Worm (Caenorhabditis elegans): Measurements from ENCODE around the gene gtf-2A2.

The gtf-2A2 gene

ce11 chrIII:12644669-12645068 lies 20.1 kb downstream of the gtf-2A2 start:
- no peak for TF ChIP-seq T22C8.4 (GFP tag; IDR thresholded peaks at IDR 0.05)
- no peak for TF ChIP-seq ztf-23 (GFP tag; IDR thresholded peaks at IDR 0.05)
- no peak for TF ChIP-seq flt-1 (GFP tag; IDR thresholded peaks at IDR 0.05)
- TF ChIP-seq klf-2 (GFP tag; conservative IDR thresholded peaks at IDR 0.05), result no peak
- TF ChIP-seq tab-1 (GFP tag; IDR thresholded peaks at IDR 0.05), result no peak
- no peak for TF ChIP-seq ztf-29 (GFP tag; IDR thresholded peaks at IDR 0.05)
- TF ChIP-seq cog-1 (tag; optimal IDR thresholded peaks at IDR 0.05), result no peak
- no peak for TF ChIP-seq med-1 (GFP tag; optimal IDR thresholded peaks at IDR 0.05; ENCODE audit: insufficient read depth)
- TF ChIP-seq ref-1 (GFP tag; conservative IDR thresholded peaks at IDR 0.05), result no peak

- TF ChIP-seq T22C8.4 (GFP tag; IDR thresholded peaks at IDR 0.05) (no peak), ref-1 (GFP tag; conservative IDR thresholded peaks at IDR 0.05) (no peak), tab-1 (GFP tag; IDR thresholded peaks at IDR 0.05) (no peak), med-1 (GFP tag; optimal IDR thresholded peaks at IDR 0.05; ENCODE audit: insufficient read depth) (no peak), klf-2 (GFP tag; conservative IDR thresholded peaks at IDR 0.05) (no peak), ztf-23 (GFP tag; IDR thresholded peaks at IDR 0.05) (no peak), cog-1 (tag; optimal IDR thresholded peaks at IDR 0.05) (no peak)
These were observed 27.4 kb downstream of the gtf-2A2 start for ce11 chrIII:12651946-12652345.

ce11 chrIII:12652609-12653008 lies 28.0 kb downstream of the gtf-2A2 start:
- no peak for TF ChIP-seq klf-2 (GFP tag; conservative IDR thresholded peaks at IDR 0.05)
- no peak for TF ChIP-seq tab-1 (GFP tag; IDR thresholded peaks at IDR 0.05)
- no peak for TF ChIP-seq ref-1 (GFP tag; conservative IDR thresholded peaks at IDR 0.05)
- TF ChIP-seq cog-1 (tag; optimal IDR thresholded peaks at IDR 0.05), result no peak
- no peak for TF ChIP-seq ztf-23 (GFP tag; IDR thresholded peaks at IDR 0.05)
- no peak for TF ChIP-seq med-1 (GFP tag; optimal IDR thresholded peaks at IDR 0.05; ENCODE audit: insufficient read depth)
- no peak for TF ChIP-seq T22C8.4 (GFP tag; IDR thresholded peaks at IDR 0.05)
- no peak for TF ChIP-seq ztf-29 (GFP tag; IDR thresholded peaks at IDR 0.05)
- no peak for TF ChIP-seq flt-1 (GFP tag; IDR thresholded peaks at IDR 0.05)

ce11 chrIII:12658649-12659048 lies 34.1 kb downstream of the gtf-2A2 start:
- TF ChIP-seq ztf-29 (GFP tag; IDR thresholded peaks at IDR 0.05), result no peak
- no peak for TF ChIP-seq flt-1 (GFP tag; IDR thresholded peaks at IDR 0.05)
- TF ChIP-seq cog-1 (tag; optimal IDR thresholded peaks at IDR 0.05), result no peak
- no peak for TF ChIP-seq med-1 (GFP tag; optimal IDR thresholded peaks at IDR 0.05; ENCODE audit: insufficient read depth)
- no peak for TF ChIP-seq T22C8.4 (GFP tag; IDR thresholded peaks at IDR 0.05)
- no peak for TF ChIP-seq klf-2 (GFP tag; conservative IDR thresholded peaks at IDR 0.05)
- TF ChIP-seq ztf-23 (GFP tag; IDR thresholded peaks at IDR 0.05), result no peak
- no peak for TF ChIP-seq tab-1 (GFP tag; IDR thresholded peaks at IDR 0.05)
- no peak for TF ChIP-seq ref-1 (GFP tag; conservative IDR thresholded peaks at IDR 0.05)

ce11 chrIII:12662186-12662585 lies 37.6 kb downstream of the gtf-2A2 start, which contains the start of gene tpst-1:
tpst-1 (minus strand) TSS chrIII:12662286.
- no peak for TF ChIP-seq med-1 (GFP tag; optimal IDR thresholded peaks at IDR 0.05; ENCODE audit: insufficient read depth)
- TF ChIP-seq ztf-29 (GFP tag; IDR thresholded peaks at IDR 0.05), result no peak
- TF ChIP-seq klf-2 (GFP tag; conservative IDR thresholded peaks at IDR 0.05), result no peak
- TF ChIP-seq tab-1 (GFP tag; IDR thresholded peaks at IDR 0.05), result no peak
- TF ChIP-seq flt-1 (GFP tag; IDR thresholded peaks at IDR 0.05), result no peak
- TF ChIP-seq T22C8.4 (GFP tag; IDR thresholded peaks at IDR 0.05), result no peak
- TF ChIP-seq cog-1 (tag; optimal IDR thresholded peaks at IDR 0.05), result no peak
- no peak for TF ChIP-seq ztf-23 (GFP tag; IDR thresholded peaks at IDR 0.05)
- no peak for TF ChIP-seq ref-1 (GFP tag; conservative IDR thresholded peaks at IDR 0.05)

ce11 chrIII:12668821-12669220 lies 44.3 kb downstream of the gtf-2A2 start:
- no peak for TF ChIP-seq tab-1 (GFP tag; IDR thresholded peaks at IDR 0.05)
- no peak for TF ChIP-seq flt-1 (GFP tag; IDR thresholded peaks at IDR 0.05)
- no peak for TF ChIP-seq klf-2 (GFP tag; conservative IDR thresholded peaks at IDR 0.05)
- no peak for TF ChIP-seq T22C8.4 (GFP tag; IDR thresholded peaks at IDR 0.05)
- no peak for TF ChIP-seq cog-1 (tag; optimal IDR thresholded peaks at IDR 0.05)
- TF ChIP-seq med-1 (GFP tag; optimal IDR thresholded peaks at IDR 0.05; ENCODE audit: insufficient read depth), result no peak

ce11 chrIII:12673382-12673970 lies 48.9 kb downstream of the gtf-2A2 start, which contains the start of the genes taf-7.2 and elpc-2:
taf-7.2 (minus strand) TSS chrIII:12673423.
elpc-2 (plus strand) TSS chrIII:12673677.
- TF ChIP-seq tab-1 (GFP tag; IDR thresholded peaks at IDR 0.05), result no peak
- 0 out of 2 replicates have a peak, but pooled peaks have one; percentile 21 for TF ChIP-seq flt-1 (GFP tag; IDR thresholded peaks at IDR 0.05)
- TF ChIP-seq ztf-23 (GFP tag; IDR thresholded peaks at IDR 0.05), result peak; percentile 69; the same call in 1 of the 2 replicates

All from whole organism, midembryonic.